Fruit fly (Drosophila melanogaster): ENCODE results near the gene Myo28B1.

Myo28B1 gene

dm6 chr2L:7665747-7666146 is at the start of gene Myo28B1:
Myo28B1 (plus strand) TSS chr2L:7666047.
- TF ChIP-seq tj (GFP tag; optimal IDR thresholded peaks at IDR 0.05) (no peak), Clk (GFP tag; optimal IDR thresholded peaks at IDR 0.05) (no peak), Mnt (GFP tag; optimal IDR thresholded peaks at IDR 0.05) (no peak), CG33017 (tag; optimal IDR thresholded peaks at IDR 0.05) (no peak), CG5204 (GFP tag; optimal IDR thresholded peaks at IDR 0.05) (no peak)

dm6 chr2L:7616830-7617229 is 49.0 kb upstream of the Myo28B1 start:
- TF ChIP-seq cic (GFP tag; optimal IDR thresholded peaks at IDR 0.05) (no peak), CG33017 (tag; optimal IDR thresholded peaks at IDR 0.05) (no peak), cnc (optimal IDR thresholded peaks at IDR 0.05) (no peak), CG14711 (tag; optimal IDR thresholded peaks at IDR 0.05) (no peak), Crg-1 (GFP tag; optimal IDR thresholded peaks at IDR 0.05) (no peak), CG12768 (GFP tag; optimal IDR thresholded peaks at IDR 0.05) (no peak), Hr96 (GFP tag; optimal IDR thresholded peaks at IDR 0.05) (no peak), kay (GFP tag; ENCODE audit: borderline replicate concordance) (no peak), bab1 (GFP tag; optimal IDR thresholded peaks at IDR 0.05) (no peak), Mnt (GFP tag; optimal IDR thresholded peaks at IDR 0.05) (no peak), CG5204 (GFP tag; optimal IDR thresholded peaks at IDR 0.05) (no peak), CG11617 (GFP tag; optimal IDR thresholded peaks at IDR 0.05) (no peak), CG7101 (tag; optimal IDR thresholded peaks at IDR 0.05) (no peak), Clk (GFP tag; optimal IDR thresholded peaks at IDR 0.05) (no peak), ovo (GFP tag; optimal IDR thresholded peaks at IDR 0.05) (no peak), CG7045 (GFP tag; optimal IDR thresholded peaks at IDR 0.05) (no peak), toe (GFP tag; optimal IDR thresholded peaks at IDR 0.05) (no peak), CG1620 (GFP tag; optimal IDR thresholded peaks at IDR 0.05) (no peak), pad (GFP tag; optimal IDR thresholded peaks at IDR 0.05) (no peak), tj (GFP tag; optimal IDR thresholded peaks at IDR 0.05) (no peak)

- TF ChIP-seq Hr96 (GFP tag; optimal IDR thresholded peaks at IDR 0.05), result no peak
- TF ChIP-seq Crg-1 (GFP tag; optimal IDR thresholded peaks at IDR 0.05), result no peak
These were observed 47.3 kb upstream of the Myo28B1 start for dm6 chr2L:7618563-7618962.

- TF ChIP-seq CG12768 (GFP tag; optimal IDR thresholded peaks at IDR 0.05), result no peak
- no peak for TF ChIP-seq kay (GFP tag; ENCODE audit: borderline replicate concordance)
- TF ChIP-seq CG7045 (GFP tag; optimal IDR thresholded peaks at IDR 0.05), result no peak
- TF ChIP-seq Mnt (GFP tag; optimal IDR thresholded peaks at IDR 0.05), result no peak
- TF ChIP-seq toe (GFP tag; optimal IDR thresholded peaks at IDR 0.05), result no peak
- TF ChIP-seq CG5204 (GFP tag; optimal IDR thresholded peaks at IDR 0.05), result no peak
- TF ChIP-seq Crg-1 (GFP tag; optimal IDR thresholded peaks at IDR 0.05), result no peak
These were observed 46.6 kb upstream of the Myo28B1 start for dm6 chr2L:7619234-7619633.

dm6 chr2L:7621706-7622105 is 44.1 kb upstream of the Myo28B1 start:
- TF ChIP-seq Crg-1 (GFP tag; optimal IDR thresholded peaks at IDR 0.05) (no peak), CG5204 (GFP tag; optimal IDR thresholded peaks at IDR 0.05) (no peak), kay (GFP tag; ENCODE audit: borderline replicate concordance) (no peak), CG12768 (GFP tag; optimal IDR thresholded peaks at IDR 0.05) (no peak), toe (GFP tag; optimal IDR thresholded peaks at IDR 0.05) (no peak), CG7101 (tag; optimal IDR thresholded peaks at IDR 0.05) (no peak), CG14711 (tag; optimal IDR thresholded peaks at IDR 0.05) (no peak)

- TF ChIP-seq kay (GFP tag; ENCODE audit: borderline replicate concordance) (peak; percentile 61), Mnt (GFP tag; optimal IDR thresholded peaks at IDR 0.05) (no peak), toe (GFP tag; optimal IDR thresholded peaks at IDR 0.05) (no peak), cic (GFP tag; optimal IDR thresholded peaks at IDR 0.05) (no peak), ovo (GFP tag; optimal IDR thresholded peaks at IDR 0.05) (no peak)
These were observed 41.6 kb upstream of the Myo28B1 start for dm6 chr2L:7624096-7624843.

- no peak for TF ChIP-seq CG7101 (tag; optimal IDR thresholded peaks at IDR 0.05)
- no peak for TF ChIP-seq kay (GFP tag; ENCODE audit: borderline replicate concordance)
- TF ChIP-seq Crg-1 (GFP tag; optimal IDR thresholded peaks at IDR 0.05), result no peak
- no peak for TF ChIP-seq toe (GFP tag; optimal IDR thresholded peaks at IDR 0.05)
These were observed 38.4 kb upstream of the Myo28B1 start for dm6 chr2L:7627474-7627873.

dm6 chr2L:7628382-7628965 is 37.4 kb upstream of the Myo28B1 start:
- TF ChIP-seq CG7101 (tag; optimal IDR thresholded peaks at IDR 0.05) (no peak), ovo (GFP tag; optimal IDR thresholded peaks at IDR 0.05) (no peak), Mnt (GFP tag; optimal IDR thresholded peaks at IDR 0.05) (no peak), Crg-1 (GFP tag; optimal IDR thresholded peaks at IDR 0.05) (no peak), cic (GFP tag; optimal IDR thresholded peaks at IDR 0.05) (no peak), CG1620 (GFP tag; optimal IDR thresholded peaks at IDR 0.05) (no peak), CG12768 (GFP tag; optimal IDR thresholded peaks at IDR 0.05) (no peak), Clk (GFP tag; optimal IDR thresholded peaks at IDR 0.05) (no peak), CG5204 (GFP tag; optimal IDR thresholded peaks at IDR 0.05) (no peak), pad (GFP tag; optimal IDR thresholded peaks at IDR 0.05) (no peak), CG33017 (tag; optimal IDR thresholded peaks at IDR 0.05) (no peak), kay (GFP tag; ENCODE audit: borderline replicate concordance) (no peak), toe (GFP tag; optimal IDR thresholded peaks at IDR 0.05) (no peak), bab1 (GFP tag; optimal IDR thresholded peaks at IDR 0.05) (no peak), Hr96 (GFP tag; optimal IDR thresholded peaks at IDR 0.05) (no peak), cnc (optimal IDR thresholded peaks at IDR 0.05) (no peak), tj (GFP tag; optimal IDR thresholded peaks at IDR 0.05) (no peak), CG11617 (GFP tag; optimal IDR thresholded peaks at IDR 0.05) (no peak), CG7045 (GFP tag; optimal IDR thresholded peaks at IDR 0.05) (no peak)
